Worm (Caenorhabditis elegans) whole organism, L2 larva: ENCODE measurements around the gene C54F6.19.

Experiments
- C34F6.9 ChIP-seq: fragments of 150-350 bp; optimal IDR thresholded peaks from 2 replicates; lab custom pipeline; 2014; ENCODE audit warnings: missing biosample characterization, missing genetic modification characterization
- F13H6.1 ChIP-seq: sonication (generic microtip); optimal IDR thresholded peaks from 2 replicates; lab custom pipeline; 2016; ENCODE audit warnings: missing genetic modification characterization, missing compliant biosample characterization
- R02D3.7 ChIP-seq: fragments of 150-350 bp; optimal IDR thresholded peaks from 2 replicates; lab custom pipeline; 2014; ENCODE audit warnings: missing biosample characterization, missing genetic modification characterization
- ZK546.5 ChIP-seq: sonication (generic microtip); optimal IDR thresholded peaks from 2 replicates; lab custom pipeline; 2017; ENCODE audit warnings: missing biosample characterization, missing genetic modification characterization
- alr-1 ChIP-seq: fragments of 150-350 bp; optimal IDR thresholded peaks from 2 replicates; lab custom pipeline; 2014; ENCODE audit warnings: missing biosample characterization, missing genetic modification characterization
- aly-2 ChIP-seq: fragments of 150-350 bp; optimal IDR thresholded peaks from 2 replicates; lab custom pipeline; 2014; ENCODE audit warnings: missing biosample characterization, missing genetic modification characterization
- blmp-1 ChIP-seq: sonication (generic microtip); optimal IDR thresholded peaks from 2 replicates; lab custom pipeline; 2017; ENCODE audit warnings: missing genetic modification characterization, mild to moderate bottlenecking, missing compliant biosample characterization, antibody characterized with exemption, moderate library complexity; ENCODE audit not compliant: insufficient read depth
- ceh-82 ChIP-seq: fragments of 150-350 bp; optimal IDR thresholded peaks from 2 replicates; lab custom pipeline; 2014; ENCODE audit warnings: missing biosample characterization, missing genetic modification characterization
- crh-2 ChIP-seq: sonication (generic microtip); optimal IDR thresholded peaks from 2 replicates; lab custom pipeline; 2017; ENCODE audit warnings: missing biosample characterization, missing genetic modification characterization
- dmd-4 ChIP-seq: sonication (generic microtip); optimal IDR thresholded peaks from 2 replicates; lab custom pipeline; 2017; ENCODE audit warnings: missing biosample characterization, missing genetic modification characterization
- egl-27 ChIP-seq: sonication (generic microtip); optimal IDR thresholded peaks from 3 replicates; lab custom pipeline; 2017; ENCODE audit warnings: missing biosample characterization, missing genetic modification reagents, missing genetic modification characterization
- elt-3 ChIP-seq: sonication (generic microtip); optimal IDR thresholded peaks from 2 replicates; lab custom pipeline; 2017; ENCODE audit warnings: missing biosample characterization, missing genetic modification characterization
- gmeb-1 ChIP-seq: fragments of 150-350 bp; optimal IDR thresholded peaks from 2 replicates; lab custom pipeline; 2014; ENCODE audit warnings: missing biosample characterization, missing genetic modification characterization
- lin-11 ChIP-seq: fragments of 150-350 bp; sonication (generic microtip); optimal IDR thresholded peaks from 2 replicates; lab custom pipeline; 2014; ENCODE audit warnings: missing biosample characterization, missing genetic modification characterization, inconsistent platforms, mixed read lengths
- lin-13 ChIP-seq: fragments of 150-350 bp; optimal IDR thresholded peaks from 2 replicates; lab custom pipeline; 2014; ENCODE audit warnings: missing biosample characterization, missing genetic modification reagents, missing genetic modification characterization
- lin-39 ChIP-seq: fragments of 150-350 bp; optimal IDR thresholded peaks from 2 replicates; lab custom pipeline; 2014; ENCODE audit warnings: missing biosample characterization, missing genetic modification reagents, missing genetic modification characterization
- lsy-2 ChIP-seq, 2 experiments: fragments of 150-350 bp in 1 of 2; sonication (generic microtip) in 1 of 2; optimal IDR thresholded peaks; 2 replicates each; lab custom pipeline; 2014 to 2017; ENCODE audit warnings: missing biosample characterization in 2 of 2, missing genetic modification characterization in 2 of 2
- mab-5 ChIP-seq: fragments of 150-350 bp; optimal IDR thresholded peaks from 2 replicates; lab custom pipeline; 2014; ENCODE audit warnings: missing biosample characterization, missing genetic modification characterization
- mbf-1 ChIP-seq: sonication (generic microtip); optimal IDR thresholded peaks from 2 replicates; lab custom pipeline; 2017; ENCODE audit warnings: missing biosample characterization, missing genetic modification characterization
- mdl-1 ChIP-seq, 2 experiments: fragments of 150-350 bp in 1 of 2; sonication (generic microtip) in 1 of 2; optimal IDR thresholded peaks; 2 replicates each; lab custom pipeline; 2017; ENCODE audit warnings: missing biosample characterization in 2 of 2, missing genetic modification characterization in 2 of 2
- nhr-10 ChIP-seq: sonication (generic microtip); optimal IDR thresholded peaks from 2 replicates; lab custom pipeline; 2017; ENCODE audit warnings: missing biosample characterization, missing genetic modification characterization
- nhr-11 ChIP-seq: fragments of 150-350 bp; optimal IDR thresholded peaks from 2 replicates; lab custom pipeline; 2014; ENCODE audit warnings: missing biosample characterization, missing genetic modification characterization
- nhr-12 ChIP-seq: fragments of 150-350 bp; optimal IDR thresholded peaks from 2 replicates; lab custom pipeline; 2014; ENCODE audit warnings: missing biosample characterization, missing genetic modification characterization
- nhr-129 ChIP-seq: fragments of 150-350 bp; optimal IDR thresholded peaks from 2 replicates; lab custom pipeline; 2014; ENCODE audit warnings: missing biosample characterization, missing genetic modification characterization
- nhr-21 ChIP-seq: fragments of 150-350 bp; optimal IDR thresholded peaks from 2 replicates; lab custom pipeline; 2014; ENCODE audit warnings: missing biosample characterization, missing genetic modification characterization
- nhr-23 ChIP-seq: fragments of 150-350 bp; optimal IDR thresholded peaks from 2 replicates; lab custom pipeline; 2014; ENCODE audit warnings: missing biosample characterization, missing genetic modification reagents, missing genetic modification characterization
- nhr-25 ChIP-seq: fragments of 150-350 bp; sonication (generic microtip); optimal IDR thresholded peaks from 3 replicates; lab custom pipeline; 2014; ENCODE audit warnings: missing biosample characterization, missing genetic modification characterization
- nhr-6 ChIP-seq: fragments of 150-350 bp; optimal IDR thresholded peaks from 2 replicates; lab custom pipeline; 2014; ENCODE audit warnings: missing biosample characterization, missing genetic modification characterization
- peb-1 ChIP-seq: fragments of 150-350 bp; optimal IDR thresholded peaks from 2 replicates; lab custom pipeline; 2014; ENCODE audit warnings: missing biosample characterization, missing genetic modification characterization
- sem-4 ChIP-seq: fragments of 150-350 bp; optimal IDR thresholded peaks from 2 replicates; lab custom pipeline; 2014; ENCODE audit warnings: missing biosample characterization, missing genetic modification reagents, missing genetic modification characterization
- skn-1 ChIP-seq: sonication (generic microtip); optimal IDR thresholded peaks from 2 replicates; lab custom pipeline; 2017; ENCODE audit warnings: missing biosample characterization, missing genetic modification characterization
- sma-3 ChIP-seq: sonication (generic microtip); optimal IDR thresholded peaks from 2 replicates; lab custom pipeline; 2016; ENCODE audit warnings: missing genetic modification reagents, missing genetic modification characterization, missing compliant biosample characterization
- sma-9 ChIP-seq, 2 experiments: fragments of 150-350 bp in 1 of 2; sonication (generic microtip) in 1 of 2; optimal IDR thresholded peaks; 2 replicates each; lab custom pipeline; 2014 to 2016; ENCODE audit warnings: missing genetic modification characterization in 2 of 2, mild to moderate bottlenecking in 1 of 2, missing biosample characterization in 1 of 2, missing compliant biosample characterization in 1 of 2, missing genetic modification reagents in 1 of 2, moderate library complexity in 1 of 2
- snpc-4 ChIP-seq: fragments of 150-350 bp; optimal IDR thresholded peaks from 2 replicates; lab custom pipeline; 2014; ENCODE audit warnings: missing biosample characterization, missing genetic modification characterization
- unc-39 ChIP-seq: fragments of 150-350 bp; optimal IDR thresholded peaks from 2 replicates; lab custom pipeline; 2014; ENCODE audit warnings: missing biosample characterization, missing genetic modification characterization
- unc-55 ChIP-seq: fragments of 150-350 bp; sonication (generic microtip); optimal IDR thresholded peaks from 3 replicates; lab custom pipeline; 2014; ENCODE audit warnings: missing biosample characterization, missing genetic modification reagents, missing genetic modification characterization
- unc-62 ChIP-seq: fragments of 150-350 bp; optimal IDR thresholded peaks from 2 replicates; lab custom pipeline; 2014; ENCODE audit warnings: missing biosample characterization, missing genetic modification reagents, missing genetic modification characterization
- ztf-4 ChIP-seq: fragments of 150-350 bp; optimal IDR thresholded peaks from 2 replicates; lab custom pipeline; 2014; ENCODE audit warnings: missing biosample characterization, missing genetic modification characterization

C54F6.19 gene

DNA sequence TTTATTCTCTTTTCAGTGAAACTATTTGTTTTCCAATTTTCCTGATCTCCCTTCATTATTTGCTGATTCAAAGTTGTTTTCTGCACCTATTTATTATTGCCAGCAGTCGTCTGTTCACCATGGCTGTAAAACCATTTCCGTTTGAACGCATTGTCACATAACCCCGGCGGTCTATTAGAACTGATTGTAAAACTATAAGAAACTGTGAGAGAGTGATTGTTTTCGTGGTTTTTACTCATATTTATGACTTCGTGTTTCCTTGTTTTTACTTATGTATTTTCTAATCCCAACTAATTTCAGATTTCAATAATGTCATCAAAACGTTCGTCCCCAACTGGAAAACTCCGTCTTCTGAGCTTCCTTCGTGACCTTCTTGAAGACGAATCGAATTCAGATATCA lies 17.7 kb downstream of the C54F6.19 start, which contains the start of gene F19F10.1:
TSS of gene F19F10.1 (plus strand) at position 301 of the 400 bp plus-strand sequence.
- no peak for TF ChIP-seq C34F6.9
- TF ChIP-seq ceh-82 (tag; lab: Kevin White, UChicago) = no peak
- no peak for TF ChIP-seq ztf-4 (tag; lab: Kevin White, UChicago)
- no peak for TF ChIP-seq sma-3 (GFP tag; lab: Kevin White, UChicago)

DNA sequence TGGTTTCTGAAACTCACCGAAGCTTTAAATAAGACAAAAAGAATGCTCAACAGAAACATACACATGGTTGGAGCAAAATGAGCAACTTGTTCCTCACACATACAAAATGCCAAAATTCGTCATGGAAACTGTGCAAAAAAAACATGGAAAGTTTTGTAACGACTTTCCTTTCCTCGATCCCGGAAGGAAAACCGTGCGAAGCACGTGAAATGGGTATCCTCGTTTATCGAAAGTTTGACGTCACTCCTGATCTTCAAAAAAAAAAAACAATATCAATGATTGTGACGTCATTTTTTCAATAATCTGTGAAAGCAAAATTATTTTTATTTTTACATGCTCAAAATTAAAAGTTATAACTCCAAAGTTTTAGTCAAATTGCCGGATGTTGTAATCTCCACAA lies 25.0 kb downstream of the C54F6.19 start, which contains the start of gene clec-212:
TSS of gene clec-212 (minus strand) at position 101 of the 400 bp plus-strand sequence.
- TF ChIP-seq egl-27 (tag; lab: Kevin White, UChicago) (no peak), C34F6.9 (no peak), dmd-4 (tag; lab: Kevin White, UChicago) (no peak), nhr-12 (tag; lab: Kevin White, UChicago) (no peak), ceh-82 (tag; lab: Kevin White, UChicago) (no peak), nhr-25 (tag; lab: Kevin White, UChicago) (no peak), unc-39 (tag; lab: Kevin White, UChicago) (no peak), alr-1 (tag; lab: Kevin White, UChicago) (no peak), aly-2 (tag; lab: Kevin White, UChicago) (no peak), ZK546.5 (tag; lab: Kevin White, UChicago) (no peak), lin-11 (tag; lab: Kevin White, UChicago) (no peak), nhr-23 (tag; lab: Kevin White, UChicago) (no peak), sma-3 (GFP tag; lab: Kevin White, UChicago) (no peak), lin-39 (tag; lab: Kevin White, UChicago) (no peak), nhr-11 (tag; lab: Kevin White, UChicago) (no peak), mbf-1 (tag; lab: Kevin White, UChicago) (no peak)

DNA sequence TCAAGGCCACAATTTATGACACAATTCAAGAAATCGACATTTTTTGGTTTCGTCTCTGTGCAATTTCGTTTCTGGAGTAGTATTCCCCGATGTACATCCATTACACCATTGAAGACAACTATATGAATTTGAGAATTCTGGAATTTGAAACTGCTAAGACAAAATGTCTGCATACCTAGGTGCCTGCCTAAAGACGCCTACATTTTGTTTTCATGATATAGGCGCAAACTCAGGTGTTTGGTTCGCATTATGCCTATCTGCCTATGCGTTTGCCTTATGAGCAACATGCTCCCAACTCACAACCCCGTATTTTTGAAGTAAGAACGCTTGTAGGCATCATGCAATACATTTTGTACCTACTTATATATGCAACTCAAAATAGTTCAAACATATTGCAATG lies 25.7 kb downstream of the C54F6.19 start, which contains the start of gene F19F10.14:
TSS of gene F19F10.14 (minus strand) at position 101 of the 400 bp plus-strand sequence.
- no peak for TF ChIP-seq unc-62 (GFP tag; lab: Kevin White, UChicago)
- no peak for TF ChIP-seq nhr-10 (tag; lab: Kevin White, UChicago)
- TF ChIP-seq sma-3 (GFP tag; lab: Kevin White, UChicago) = no peak
- TF ChIP-seq skn-1 (tag; lab: Kevin White, UChicago) = no peak
- TF ChIP-seq R02D3.7 (tag; lab: Kevin White, UChicago) = no peak
- no peak for TF ChIP-seq mbf-1 (tag; lab: Kevin White, UChicago)
- TF ChIP-seq mdl-1 (tag; optimal IDR thresholded peaks at IDR 0.05; lab: Kevin White, UChicago) = no peak
- no peak for TF ChIP-seq ceh-82 (tag; lab: Kevin White, UChicago)

DNA sequence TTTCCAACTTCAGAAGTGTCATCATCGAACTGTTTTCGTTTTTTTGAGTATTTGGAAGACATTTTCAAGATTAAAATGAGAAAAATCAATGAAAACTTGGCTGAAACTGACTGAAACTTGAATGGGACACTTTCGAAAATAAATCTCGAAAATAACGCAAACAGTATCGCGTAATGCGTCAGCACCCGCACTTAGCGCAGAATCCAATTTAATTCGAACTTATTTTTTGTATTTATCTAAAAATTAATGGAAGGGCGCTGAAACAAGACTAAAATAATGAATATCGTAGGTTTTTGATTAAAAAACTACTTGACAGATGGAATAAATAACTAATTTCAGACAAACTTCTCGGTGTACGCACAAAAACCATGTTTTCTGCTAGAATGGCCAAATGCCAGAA lies 30.3 kb downstream of the C54F6.19 start, which contains the start of the genes snu-66 and ints-9:
TSS of gene snu-66 (minus strand) at position 108 of the 400 bp plus-strand sequence.
TSS of gene ints-9 (plus strand) at position 240 of the 400 bp plus-strand sequence.
- TF ChIP-seq mbf-1 (tag; lab: Kevin White, UChicago) (no peak), nhr-129 (tag; lab: Kevin White, UChicago) (peak; percentile 65), F13H6.1 (tag; lab: Kevin White, UChicago) (peak; percentile 69), elt-3 (tag; lab: Kevin White, UChicago) (no peak), blmp-1 (no peak), lsy-2 (tag; optimal IDR thresholded peaks at IDR 0.05; lab: Kevin White, UChicago) (peak; percentile 63 to 82), mab-5 (tag; lab: Kevin White, UChicago) (no peak), lin-13 (GFP tag; lab: Kevin White, UChicago) (peak; percentile 40), ztf-4 (tag; lab: Kevin White, UChicago) (no peak), nhr-21 (tag; lab: Kevin White, UChicago) (peak; percentile 49), sma-9 (GFP tag; optimal IDR thresholded peaks at IDR 0.05; lab: Kevin White, UChicago) (peak; percentile 74), sma-9 (tag; optimal IDR thresholded peaks at IDR 0.05; lab: Kevin White, UChicago) (no peak), sem-4 (tag; lab: Kevin White, UChicago) (peak; percentile 16), peb-1 (tag; lab: Kevin White, UChicago) (no peak), nhr-6 (tag; lab: Kevin White, UChicago) (peak; percentile 36), unc-55 (GFP tag; lab: Kevin White, UChicago) (peak; percentile 81), sma-3 (GFP tag; lab: Kevin White, UChicago) (peak; percentile 52), crh-2 (tag; lab: Kevin White, UChicago) (peak; percentile 51), nhr-10 (tag; lab: Kevin White, UChicago) (no peak), snpc-4 (tag; lab: Kevin White, UChicago) (peak; percentile 22), C34F6.9 (peak; percentile 86), gmeb-1 (peak; percentile 82)
